Worm (Caenorhabditis elegans): ENCODE results near the gene jmjd-1.1.

- TF ChIP-seq unc-62 (GFP tag; optimal IDR thresholded peaks at IDR 0.05) (no peak), nhr-11 (tag; optimal IDR thresholded peaks at IDR 0.05) (no peak), nhr-12 (tag; optimal IDR thresholded peaks at IDR 0.05) (no peak), nhr-77 (tag; optimal IDR thresholded peaks at IDR 0.05) (no peak), nfya-1 (tag; optimal IDR thresholded peaks at IDR 0.05; ENCODE audit: insufficient read depth) (no peak), ama-1 (optimal IDR thresholded peaks at IDR 0.05) (no peak), lin-15B (tag; optimal IDR thresholded peaks at IDR 0.05) (no peak), ceh-9 (tag; optimal IDR thresholded peaks at IDR 0.05) (no peak), ceh-82 (tag; optimal IDR thresholded peaks at IDR 0.05) (no peak), lin-39 (tag; optimal IDR thresholded peaks at IDR 0.05) (no peak), zag-1 (tag; optimal IDR thresholded peaks at IDR 0.05) (no peak), aly-2 (tag; optimal IDR thresholded peaks at IDR 0.05) (no peak)
Observed at ce11 chrII:11788025-11788424, 18.3 kb upstream of the jmjd-1.1 start.

All from whole organism, L3 larva.